Worm (Caenorhabditis elegans): ENCODE measurements around the gene F45E1.4.

F45E1.4 gene

DNA sequence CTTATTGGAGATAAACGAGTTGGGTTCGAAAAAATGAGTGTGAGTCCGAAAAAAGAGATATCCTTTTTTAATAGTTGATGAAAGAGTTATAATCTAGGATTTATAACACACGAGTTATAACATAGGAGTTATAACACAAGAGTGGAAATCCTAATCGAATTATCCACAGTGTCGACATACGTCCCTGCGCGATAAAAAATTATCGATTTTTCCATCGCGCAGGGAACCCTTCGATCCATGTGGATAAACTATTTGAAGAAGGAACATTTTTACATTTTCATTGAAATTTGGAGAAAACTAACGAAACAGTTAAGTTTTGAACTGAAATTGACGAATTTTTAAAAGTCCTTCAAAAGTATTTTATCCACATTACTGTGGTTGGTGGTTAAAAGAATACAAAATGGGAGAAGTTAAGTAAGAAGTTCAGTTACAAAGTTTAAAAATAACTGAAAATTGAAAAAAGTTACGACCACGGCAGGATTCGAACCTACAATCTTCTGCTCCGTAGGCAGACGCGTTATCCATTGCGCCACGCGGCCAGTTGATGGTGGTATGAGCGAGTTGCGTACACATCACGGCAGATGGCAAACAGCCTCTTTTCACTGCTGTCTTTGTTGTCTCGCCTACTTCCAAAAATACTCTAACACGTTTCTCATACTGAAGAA is 50.6 kb downstream of the F45E1.4 start (continued):
- peak; percentile 89 to 93 for TF ChIP-seq mdl-1 (tag; optimal IDR thresholded peaks at IDR 0.05)
- no peak for TF ChIP-seq skn-1 (tag; optimal IDR thresholded peaks at IDR 0.05)
- TF ChIP-seq tag-97 (GFP tag; IDR thresholded peaks at IDR 0.05) = 0 out of 2 replicates have a peak, but pooled peaks have one; percentile 59
- peak; percentile 94 for TF ChIP-seq mdt-29 (GFP tag; IDR thresholded peaks at IDR 0.05)
- peak; percentile 98 for TF ChIP-seq jun-1 (tag; optimal IDR thresholded peaks at IDR 0.05)
- TF ChIP-seq dve-1 (tag; optimal IDR thresholded peaks at IDR 0.05; ENCODE audit: insufficient read depth) = peak; percentile 100
- peak; percentile 4 for TF ChIP-seq F49E8.2 (tag; optimal IDR thresholded peaks at IDR 0.05; ENCODE audit: borderline replicate concordance)
- TF ChIP-seq D1046.2 (GFP tag; IDR thresholded peaks at IDR 0.05) = peak; percentile 82
- TF ChIP-seq egl-43 (GFP tag; IDR thresholded peaks at IDR 0.05) = peak; percentile 90
- peak; percentile 96 for TF ChIP-seq hlh-30 (tag; optimal IDR thresholded peaks at IDR 0.05; ENCODE audit: insufficient read depth)
- TF ChIP-seq daf-12 (tag; optimal IDR thresholded peaks at IDR 0.05) = peak; percentile 17
- peak; percentile 98 for TF ChIP-seq rbr-2 (tag; optimal IDR thresholded peaks at IDR 0.05)
- TF ChIP-seq attf-4 (tag; optimal IDR thresholded peaks at IDR 0.05) = peak; percentile 72
- TF ChIP-seq nhr-42 (GFP tag; IDR thresholded peaks at IDR 0.05) = peak; percentile 98
- peak; percentile 98 for TF ChIP-seq duxl-1 (tag; optimal IDR thresholded peaks at IDR 0.05; ENCODE audit: poor library complexity)
- TF ChIP-seq zip-2 (tag; optimal IDR thresholded peaks at IDR 0.05) = peak; percentile 97
- TF ChIP-seq saeg-2 (GFP tag; IDR thresholded peaks at IDR 0.05) = peak; percentile 89
- TF ChIP-seq ceh-44 (GFP tag; IDR thresholded peaks at IDR 0.05) = peak; percentile 61
- TF ChIP-seq mxl-2 (GFP tag; conservative IDR thresholded peaks at IDR 0.05) = peak; percentile 90
- TF ChIP-seq unc-130 (GFP tag; optimal IDR thresholded peaks at IDR 0.05) = no peak
- TF ChIP-seq T20F7.1 (GFP tag; optimal IDR thresholded peaks at IDR 0.05) = peak; percentile 92
- TF ChIP-seq T26A8.4 (GFP tag; IDR thresholded peaks at IDR 0.05) = peak; percentile 100
- peak; percentile 96 for TF ChIP-seq dmd-6 (GFP tag; IDR thresholded peaks at IDR 0.05)
- peak; percentile 96 for TF ChIP-seq spr-3 (GFP tag; optimal IDR thresholded peaks at IDR 0.05)
- TF ChIP-seq vab-7 (GFP tag; IDR thresholded peaks at IDR 0.05) = peak; percentile 84
- peak; percentile 61 for TF ChIP-seq pqm-1 (tag; optimal IDR thresholded peaks at IDR 0.05)
- peak; percentile 43; the same call in 1 of the 2 replicates for TF ChIP-seq zip-11 (GFP tag; IDR thresholded peaks at IDR 0.05)
- peak; percentile 95 for TF ChIP-seq tra-1 (GFP tag; IDR thresholded peaks at IDR 0.05)
- peak; percentile 90 for TF ChIP-seq ceh-32 (tag; optimal IDR thresholded peaks at IDR 0.05; ENCODE audit: poor library complexity)
- TF ChIP-seq lsy-2 (tag; optimal IDR thresholded peaks at IDR 0.05) = peak; percentile 96 to 97
- peak; percentile 98 for TF ChIP-seq hlh-11 (tag; optimal IDR thresholded peaks at IDR 0.05)
- peak; percentile 84 for TF ChIP-seq egl-27 (tag; optimal IDR thresholded peaks at IDR 0.05)
- TF ChIP-seq nhr-77 (tag; optimal IDR thresholded peaks at IDR 0.05) = peak; percentile 100
- peak; percentile 64 for TF ChIP-seq ztf-11 (tag; optimal IDR thresholded peaks at IDR 0.05)
- TF ChIP-seq ctbp-1 (GFP tag; IDR thresholded peaks at IDR 0.05) = peak; percentile 98
- TF ChIP-seq nhr-48 (tag; optimal IDR thresholded peaks at IDR 0.05) = peak; percentile 97
- TF ChIP-seq snpc-1.2 (GFP tag; IDR thresholded peaks at IDR 0.05) = peak; percentile 83
- peak; percentile 97 for TF ChIP-seq daf-19 (GFP tag; conservative IDR thresholded peaks at IDR 0.05)
- TF ChIP-seq lin-13 (GFP tag; optimal IDR thresholded peaks at IDR 0.05) = peak; percentile 83
- peak; percentile 96 to 98 for TF ChIP-seq daf-16 (GFP tag; optimal IDR thresholded peaks at IDR 0.05)
- TF ChIP-seq daf-16 (tag; optimal IDR thresholded peaks at IDR 0.05) = peak; percentile 60
- TF ChIP-seq lin-29 (GFP tag; IDR thresholded peaks at IDR 0.05) = peak; percentile 92
- peak; percentile 100 for TF ChIP-seq aha-1 (tag)
- peak; percentile 90 for TF ChIP-seq dmd-8 (GFP tag; IDR thresholded peaks at IDR 0.05)
- peak; percentile 94 for TF ChIP-seq zfp-3 (GFP tag; conservative IDR thresholded peaks at IDR 0.05)
- TF ChIP-seq hmg-1.1 (GFP tag; IDR thresholded peaks at IDR 0.05) = peak; percentile 99
- TF ChIP-seq nhr-25 (tag; optimal IDR thresholded peaks at IDR 0.05; ENCODE audit: borderline replicate concordance, insufficient read depth) = peak; percentile 88
- TF ChIP-seq ceh-62 (tag; optimal IDR thresholded peaks at IDR 0.05) = peak; percentile 5
- peak; percentile 86 for TF ChIP-seq nhr-237 (tag; optimal IDR thresholded peaks at IDR 0.05)
- TF ChIP-seq Y105C5A.15 (GFP tag; IDR thresholded peaks at IDR 0.05) = peak; percentile 59; the same call in 1 of the 2 replicates
